Worm (Caenorhabditis elegans) whole organism, young adult: ENCODE data around the gene F02E11.3.

Source experiments
- K11D2.4 ChIP-seq: fragments of 200-800 bp; sonication (Bioruptor generic); IDR thresholded peaks from 2 replicates; pipeline ENCODE4 v1.3.6; 2022; ENCODE audit warnings: missing genetic modification reagents, missing genetic modification characterization, missing compliant biosample characterization
- aptf-2 ChIP-seq: fragments of 200-800 bp; sonication (Bioruptor generic); conservative IDR thresholded peaks from 2 replicates; pipeline ENCODE4 v1.3.6; 2022; ENCODE audit warnings: missing genetic modification reagents, missing genetic modification characterization, missing compliant biosample characterization
- die-1 ChIP-seq: sonication (generic microtip); optimal IDR thresholded peaks from 2 replicates; lab custom pipeline; 2016; ENCODE audit warnings: missing genotype, mild to moderate bottlenecking, missing genetic modification characterization, missing compliant biosample characterization
- dpff-1 ChIP-seq: sonication (generic microtip); optimal IDR thresholded peaks from 2 replicates; lab custom pipeline; 2017; ENCODE audit warnings: mild to moderate bottlenecking, missing genetic modification characterization, missing compliant biosample characterization
- efl-1 ChIP-seq: fragments of 150-350 bp; optimal IDR thresholded peaks from 2 replicates; lab custom pipeline; 2014; ENCODE audit warnings: missing biosample characterization, missing genetic modification reagents, missing genetic modification characterization
- gei-17 ChIP-seq: fragments of 200-800 bp; sonication (Bioruptor generic); optimal IDR thresholded peaks from 2 replicates; lab custom pipeline; 2018; ENCODE audit warnings: mild to moderate bottlenecking, missing genetic modification characterization, missing compliant biosample characterization
- lin-26 ChIP-seq: fragments of 200-800 bp; sonication (Bioruptor generic); IDR thresholded peaks from 2 replicates; pipeline ENCODE4 v1.3.6; 2022; ENCODE audit warnings: missing genetic modification reagents, missing genetic modification characterization, missing compliant biosample characterization
- madf-3 ChIP-seq: fragments of 200-800 bp; sonication (Bioruptor generic); IDR thresholded peaks from 2 replicates; pipeline ENCODE4 v1.3.6; 2022; ENCODE audit warnings: missing genetic modification reagents, missing genetic modification characterization, missing compliant biosample characterization
- nhr-80 ChIP-seq: sonication (generic microtip); optimal IDR thresholded peaks from 2 replicates; lab custom pipeline; 2016; ENCODE audit warnings: missing genetic modification characterization, missing compliant biosample characterization
- snpc-4 ChIP-seq, 5 experiments: fragments of 150-350 bp in 1 of 5; sonication (generic microtip) in 4 of 5; optimal IDR thresholded peaks; 2 replicates each; lab custom pipeline; 2014 to 2018; ENCODE audit warnings: missing genetic modification characterization in 5 of 5, missing biosample characterization in 3 of 5, antibody characterized with exemption in 2 of 5, mild to moderate bottlenecking in 2 of 5, missing compliant biosample characterization in 2 of 5, missing genotype in 2 of 5, moderate library complexity in 2 of 5, missing genetic modification reagents in 1 of 5
- unc-130 ChIP-seq: sonication (generic microtip); optimal IDR thresholded peaks from 2 replicates; lab custom pipeline; 2016; ENCODE audit warnings: missing genetic modification reagents, missing genetic modification characterization, missing compliant biosample characterization
- unc-62 ChIP-seq: fragments of 150-350 bp; optimal IDR thresholded peaks from 2 replicates; lab custom pipeline; 2014; ENCODE audit warnings: missing biosample characterization, missing genetic modification reagents, missing genetic modification characterization
- ztf-26 ChIP-seq: sonication (generic microtip); optimal IDR thresholded peaks from 2 replicates; lab custom pipeline; 2017; ENCODE audit warnings: missing genetic modification characterization, missing compliant biosample characterization

ce11 chrII:3297914-3298313 is 23.1 kb upstream of the F02E11.3 start, which contains the start of gene btb-18:
- TF ChIP-seq lin-26 (GFP tag; lab: Robert Waterston, UW) (no peak), dpff-1 (tag; lab: Kevin White, UChicago) (no peak), K11D2.4 (GFP tag; lab: Robert Waterston, UW) (no peak), snpc-4 (GFP tag; optimal IDR thresholded peaks at IDR 0.05; lab: Kevin White, UChicago) (no peak), snpc-4 (tag; optimal IDR thresholded peaks at IDR 0.05; lab: Kevin White, UChicago) (no peak), nhr-80 (no peak), ztf-26 (tag; lab: Kevin White, UChicago) (no peak), madf-3 (GFP tag; lab: Robert Waterston, UW) (no peak), aptf-2 (GFP tag; lab: Robert Waterston, UW) (no peak), efl-1 (GFP tag; lab: Kevin White, UChicago) (no peak), gei-17 (no peak), unc-130 (GFP tag; lab: Kevin White, UChicago) (no peak), die-1 (tag; lab: Kevin White, UChicago) (no peak), unc-62 (GFP tag; lab: Kevin White, UChicago) (no peak)
